Worm (Caenorhabditis elegans) whole organism, L3 larva: ENCODE results near the gene F36F12.1.

Experiments used
- R02D3.7 ChIP-seq: fragments of 150-350 bp; optimal IDR thresholded peaks from 2 replicates; lab custom pipeline; 2014; ENCODE audit warnings: missing biosample characterization, missing genetic modification characterization
- ZK546.5 ChIP-seq: sonication (generic microtip); optimal IDR thresholded peaks from 2 replicates; lab custom pipeline; 2017; ENCODE audit warnings: missing biosample characterization, missing genetic modification characterization
- aly-2 ChIP-seq: fragments of 150-350 bp; optimal IDR thresholded peaks from 2 replicates; lab custom pipeline; 2014; ENCODE audit warnings: missing biosample characterization, missing genetic modification characterization
- ama-1 ChIP-seq: fragments of 150-350 bp; optimal IDR thresholded peaks from 2 replicates; lab custom pipeline; 2018
- ceh-16 ChIP-seq: sonication (generic microtip); optimal IDR thresholded peaks from 2 replicates; lab custom pipeline; 2017; ENCODE audit warnings: missing biosample characterization, missing genetic modification characterization
- ceh-28 ChIP-seq: fragments of 150-350 bp; optimal IDR thresholded peaks from 2 replicates; lab custom pipeline; 2014; ENCODE audit warnings: missing biosample characterization, missing genetic modification reagents, missing genetic modification characterization
- ceh-82 ChIP-seq: fragments of 150-350 bp; optimal IDR thresholded peaks from 2 replicates; lab custom pipeline; 2014; ENCODE audit warnings: missing biosample characterization, missing genetic modification characterization
- ceh-9 ChIP-seq: sonication (generic microtip); optimal IDR thresholded peaks from 2 replicates; lab custom pipeline; 2018; ENCODE audit warnings: missing biosample characterization, missing genetic modification characterization
- daf-12 ChIP-seq: fragments of 150-350 bp; optimal IDR thresholded peaks from 2 replicates; lab custom pipeline; 2014; ENCODE audit warnings: missing biosample characterization, missing genetic modification reagents, missing genetic modification characterization
- egl-27 ChIP-seq: sonication (generic microtip); optimal IDR thresholded peaks from 4 replicates; lab custom pipeline; 2017; ENCODE audit warnings: missing biosample characterization, missing genetic modification reagents, missing genetic modification characterization
- egl-5 ChIP-seq: fragments of 150-350 bp; optimal IDR thresholded peaks from 2 replicates; lab custom pipeline; 2017; ENCODE audit warnings: missing biosample characterization, missing genetic modification reagents, missing genetic modification characterization, inconsistent platforms
- elt-1 ChIP-seq: fragments of 150-350 bp; optimal IDR thresholded peaks from 2 replicates; lab custom pipeline; 2014; ENCODE audit warnings: missing biosample characterization, missing genetic modification characterization
- elt-2 ChIP-seq: sonication (generic microtip); optimal IDR thresholded peaks from 2 replicates; lab custom pipeline; 2016; ENCODE audit warnings: missing genetic modification reagents, mild to moderate bottlenecking, missing genetic modification characterization, missing compliant biosample characterization
- elt-3 ChIP-seq, 3 experiments: fragments of 150-350 bp in 1 of 3; sonication (generic microtip) in 2 of 3; optimal IDR thresholded peaks; 2 replicates in 2 of 3; 4 replicates in 1 of 3; lab custom pipeline; 2014 to 2017; ENCODE audit warnings: missing biosample characterization in 3 of 3, missing genetic modification characterization in 3 of 3
- eor-1 ChIP-seq, 2 experiments: fragments of 150-350 bp; optimal IDR thresholded peaks; 2 replicates each; lab custom pipeline; 2014 to 2018; ENCODE audit warnings: missing biosample characterization in 2 of 2, missing genetic modification characterization in 2 of 2
- fkh-10 ChIP-seq: sonication (generic microtip); optimal IDR thresholded peaks from 2 replicates; lab custom pipeline; 2017; ENCODE audit warnings: missing biosample characterization, missing genetic modification reagents, missing genetic modification characterization
- fkh-2 ChIP-seq: fragments of 150-350 bp; optimal IDR thresholded peaks from 2 replicates; lab custom pipeline; 2014; ENCODE audit warnings: missing biosample characterization, missing genetic modification reagents, missing genetic modification characterization
- fos-1 ChIP-seq: fragments of 150-350 bp; optimal IDR thresholded peaks from 2 replicates; lab custom pipeline; 2014; ENCODE audit warnings: missing biosample characterization, missing genetic modification characterization
- hmg-11 ChIP-seq: sonication (generic microtip); optimal IDR thresholded peaks from 2 replicates; lab custom pipeline; 2016; ENCODE audit warnings: missing genetic modification characterization, missing compliant biosample characterization
- jun-1 ChIP-seq: fragments of 150-350 bp; optimal IDR thresholded peaks from 2 replicates; lab custom pipeline; 2014; ENCODE audit warnings: missing biosample characterization, missing genetic modification reagents, missing genetic modification characterization
- lin-15B ChIP-seq: fragments of 150-350 bp; optimal IDR thresholded peaks from 2 replicates; lab custom pipeline; 2014; ENCODE audit warnings: missing biosample characterization, missing genetic modification characterization
- lin-39 ChIP-seq: fragments of 150-350 bp; optimal IDR thresholded peaks from 2 replicates; lab custom pipeline; 2018; ENCODE audit warnings: missing biosample characterization, missing genetic modification reagents, missing genetic modification characterization
- lsy-12 ChIP-seq: sonication (generic microtip); optimal IDR thresholded peaks from 2 replicates; lab custom pipeline; 2016; ENCODE audit warnings: mild to moderate bottlenecking, missing genetic modification characterization, missing compliant biosample characterization
- mdl-1 ChIP-seq: fragments of 150-350 bp; optimal IDR thresholded peaks from 2 replicates; lab custom pipeline; 2014; ENCODE audit warnings: missing biosample characterization, missing genetic modification characterization
- mml-1 ChIP-seq: fragments of 150-350 bp; sonication (generic microtip); optimal IDR thresholded peaks from 3 replicates; lab custom pipeline; 2014; ENCODE audit warnings: missing biosample characterization, missing genetic modification characterization
- nfya-1 ChIP-seq: sonication (generic microtip); optimal IDR thresholded peaks from 2 replicates; lab custom pipeline; 2017; ENCODE audit warnings: missing genetic modification characterization, mild to moderate bottlenecking, missing compliant biosample characterization, antibody characterized with exemption, moderate library complexity; ENCODE audit not compliant: insufficient read depth
- nhr-11 ChIP-seq: fragments of 150-350 bp; optimal IDR thresholded peaks from 2 replicates; lab custom pipeline; 2014; ENCODE audit warnings: missing biosample characterization, missing genetic modification characterization
- nhr-12 ChIP-seq: fragments of 150-350 bp; optimal IDR thresholded peaks from 2 replicates; lab custom pipeline; 2014; ENCODE audit warnings: missing biosample characterization, missing genetic modification characterization
- nhr-23 ChIP-seq: fragments of 150-350 bp; optimal IDR thresholded peaks from 2 replicates; lab custom pipeline; 2014; ENCODE audit warnings: missing biosample characterization, missing genetic modification reagents, missing genetic modification characterization
- nhr-237 ChIP-seq: fragments of 150-350 bp; optimal IDR thresholded peaks from 2 replicates; lab custom pipeline; 2014; ENCODE audit warnings: missing biosample characterization, missing genetic modification characterization
- nhr-25 ChIP-seq: sonication (generic microtip); optimal IDR thresholded peaks from 2 replicates; lab custom pipeline; 2017; ENCODE audit warnings: missing biosample characterization, missing genetic modification characterization
- nhr-28 ChIP-seq: fragments of 150-350 bp; optimal IDR thresholded peaks from 2 replicates; lab custom pipeline; 2014; ENCODE audit warnings: missing biosample characterization, missing genetic modification characterization
- nhr-43 ChIP-seq: sonication (generic microtip); optimal IDR thresholded peaks from 2 replicates; lab custom pipeline; 2016; ENCODE audit warnings: mild to moderate bottlenecking, missing genetic modification characterization, missing compliant biosample characterization; ENCODE audit not compliant: poor library complexity, severe bottlenecking
- nhr-67 ChIP-seq: fragments of 150-350 bp; optimal IDR thresholded peaks from 2 replicates; lab custom pipeline; 2014; ENCODE audit warnings: missing biosample characterization, missing genetic modification characterization
- nhr-76 ChIP-seq: fragments of 150-350 bp; sonication (generic microtip); optimal IDR thresholded peaks from 5 replicates; lab custom pipeline; 2014; ENCODE audit warnings: missing biosample characterization, missing genetic modification characterization
- nhr-77 ChIP-seq: fragments of 150-350 bp; optimal IDR thresholded peaks from 2 replicates; lab custom pipeline; 2014; ENCODE audit warnings: missing biosample characterization, missing genetic modification characterization
- pha-4 ChIP-seq: fragments of 150-350 bp; optimal IDR thresholded peaks from 2 replicates; lab custom pipeline; 2014; ENCODE audit warnings: missing biosample characterization, missing genetic modification reagents, missing genetic modification characterization
- pqm-1 ChIP-seq: fragments of 150-350 bp; optimal IDR thresholded peaks from 2 replicates; lab custom pipeline; 2017; ENCODE audit warnings: missing biosample characterization, missing genetic modification characterization, inconsistent platforms
- sea-2 ChIP-seq: fragments of 150-350 bp; sonication (generic microtip); optimal IDR thresholded peaks from 4 replicates; lab custom pipeline; 2014; ENCODE audit warnings: missing biosample characterization, missing genetic modification reagents, missing genetic modification characterization
- skn-1 ChIP-seq: fragments of 150-350 bp; optimal IDR thresholded peaks from 2 replicates; lab custom pipeline; 2014; ENCODE audit warnings: missing biosample characterization, missing genetic modification characterization
- snpc-4 ChIP-seq: fragments of 150-350 bp; optimal IDR thresholded peaks from 2 replicates; lab custom pipeline; 2014; ENCODE audit warnings: missing biosample characterization, missing genetic modification characterization
- tbx-2 ChIP-seq: sonication (generic microtip); optimal IDR thresholded peaks from 2 replicates; lab custom pipeline; 2016; ENCODE audit warnings: mild to moderate bottlenecking, missing genetic modification characterization, missing compliant biosample characterization
- unc-39 ChIP-seq: sonication (generic microtip); optimal IDR thresholded peaks from 4 replicates; lab custom pipeline; 2017; ENCODE audit warnings: missing biosample characterization, missing genetic modification characterization
- unc-62 ChIP-seq: fragments of 150-350 bp; sonication (generic microtip); optimal IDR thresholded peaks from 4 replicates; lab custom pipeline; 2014; ENCODE audit warnings: missing biosample characterization, missing genetic modification reagents, missing genetic modification characterization
- zag-1 ChIP-seq: fragments of 150-350 bp; optimal IDR thresholded peaks from 2 replicates; lab custom pipeline; 2014; ENCODE audit warnings: missing biosample characterization, missing genetic modification characterization
- ztf-11 ChIP-seq: fragments of 150-350 bp; optimal IDR thresholded peaks from 2 replicates; lab custom pipeline; 2014; ENCODE audit warnings: missing biosample characterization, missing genetic modification characterization
- ztf-4 ChIP-seq: fragments of 150-350 bp; optimal IDR thresholded peaks from 2 replicates; lab custom pipeline; 2014; ENCODE audit warnings: missing biosample characterization, missing genetic modification characterization

Gene F36F12.1

ce11 chrV:2067985-2068499 is 35.0 kb downstream of the F36F12.1 start, which contains the start of gene lbp-9:
lbp-9 (plus strand) TSS chrV:2068449.
- no peak for TF ChIP-seq R02D3.7 (tag; lab: Kevin White, UChicago)
- TF ChIP-seq nhr-237, result no peak
- peak; percentile 56 for TF ChIP-seq lin-39 (tag; lab: Kevin White, UChicago)
- TF ChIP-seq nhr-43 (tag; lab: Kevin White, UChicago), result no peak
- TF ChIP-seq zag-1 (tag; lab: Kevin White, UChicago), result no peak
- no peak for TF ChIP-seq lsy-12
- TF ChIP-seq ceh-16 (tag; lab: Kevin White, UChicago), result no peak
- no peak for TF ChIP-seq unc-62 (GFP tag; lab: Kevin White, UChicago)
- no peak for TF ChIP-seq mdl-1
- no peak for TF ChIP-seq egl-27 (tag; lab: Kevin White, UChicago)
- no peak for TF ChIP-seq nhr-12 (tag; lab: Kevin White, UChicago)
- no peak for TF ChIP-seq ZK546.5
- no peak for TF ChIP-seq aly-2 (tag; lab: Kevin White, UChicago)
- TF ChIP-seq nhr-76 (tag; lab: Kevin White, UChicago), result no peak
- peak; percentile 11 for TF ChIP-seq pha-4 (tag; lab: Kevin White, UChicago)
- no peak for TF ChIP-seq sea-2 (GFP tag; lab: Kevin White, UChicago)
- no peak for TF ChIP-seq nhr-77 (tag; lab: Kevin White, UChicago)
- TF ChIP-seq elt-2 (tag; lab: Kevin White, UChicago), result no peak
- TF ChIP-seq unc-39, result no peak
- TF ChIP-seq ceh-9 (tag; lab: Kevin White, UChicago), result no peak
- TF ChIP-seq daf-12 (tag; lab: Kevin White, UChicago), result no peak
- TF ChIP-seq ceh-82, result no peak
- TF ChIP-seq ztf-11 (tag; lab: Kevin White, UChicago), result no peak
- peak; percentile 94 for TF ChIP-seq nhr-25
- TF ChIP-seq fkh-2 (tag; lab: Kevin White, UChicago), result no peak
- TF ChIP-seq skn-1 (tag; lab: Kevin White, UChicago), result no peak
- TF ChIP-seq jun-1 (tag; lab: Kevin White, UChicago), result no peak
- no peak for TF ChIP-seq pqm-1 (tag; lab: Kevin White, UChicago)
- TF ChIP-seq fkh-10 (GFP tag; lab: Kevin White, UChicago), result no peak
- peak; percentile 3 for TF ChIP-seq lin-15B (tag; lab: Kevin White, UChicago)
- no peak for TF ChIP-seq ztf-4 (tag; lab: Kevin White, UChicago)
- TF ChIP-seq elt-3 (tag; optimal IDR thresholded peaks at IDR 0.05; lab: Kevin White, UChicago), result no peak
- TF ChIP-seq nhr-23 (tag; lab: Kevin White, UChicago), result peak; percentile 12
- no peak for TF ChIP-seq nhr-28 (tag; lab: Kevin White, UChicago)
- peak; percentile 20 for TF ChIP-seq egl-5 (tag; lab: Kevin White, UChicago)
- no peak for TF ChIP-seq nhr-11 (tag; lab: Kevin White, UChicago)
- no peak for TF ChIP-seq mml-1 (tag; lab: Kevin White, UChicago)
- TF ChIP-seq nhr-67 (tag; lab: Kevin White, UChicago), result no peak
- TF ChIP-seq tbx-2 (tag; lab: Kevin White, UChicago), result no peak
- peak; percentile 25 for TF ChIP-seq hmg-11 (tag; lab: Kevin White, UChicago)
- TF ChIP-seq snpc-4, result peak; percentile 24
- no peak for TF ChIP-seq fos-1
- TF ChIP-seq eor-1 (tag; optimal IDR thresholded peaks at IDR 0.05; lab: Kevin White, UChicago), result no peak
- TF ChIP-seq nfya-1, result peak; percentile 55
- TF ChIP-seq ceh-28 (tag; lab: Kevin White, UChicago), result peak; percentile 10
- TF ChIP-seq ama-1 (lab: Kevin White, UChicago), result no peak
- TF ChIP-seq elt-1 (tag; lab: Kevin White, UChicago), result no peak
